Fruit fly (Drosophila melanogaster): ENCODE measurements around the gene yip2.

The yip2 gene

DNA sequence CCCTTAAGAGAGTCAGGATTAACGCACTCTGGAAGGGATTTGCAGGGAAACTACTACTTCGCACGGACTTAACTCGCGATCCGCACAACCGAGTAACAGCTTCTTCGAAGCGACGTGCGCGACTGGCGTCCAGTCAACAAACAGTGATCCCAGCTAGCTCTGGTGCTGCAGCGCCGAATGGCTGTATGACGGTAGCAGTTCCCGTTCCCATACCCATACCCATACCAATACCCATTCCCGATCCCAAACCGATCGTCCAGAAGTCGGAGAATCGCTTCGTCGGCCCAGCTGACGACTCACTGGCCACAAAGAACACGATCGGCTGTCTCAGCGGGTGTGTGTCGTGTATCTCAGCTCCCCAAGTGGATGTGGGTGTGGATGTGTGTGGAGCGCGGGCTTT is 32.2 kb downstream of the yip2 start, which contains the start of gene CG5853 (continued):
- TF ChIP-seq ash1 (GFP tag; optimal IDR thresholded peaks at IDR 0.05) (peak; percentile 52), CG14667 (GFP tag; IDR thresholded peaks at IDR 0.05) (no peak), Rfx (GFP tag; IDR thresholded peaks at IDR 0.05) (peak; percentile 52), Fer3 (tag; optimal IDR thresholded peaks at IDR 0.05) (peak; percentile 21), CG2120 (GFP tag; optimal IDR thresholded peaks at IDR 0.05) (no peak), tx (GFP tag; optimal IDR thresholded peaks at IDR 0.05) (no peak), CG5953 (GFP tag; IDR thresholded peaks at IDR 0.05) (peak; percentile 37; the same call in 1 of the 2 replicates), Hey (tag; optimal IDR thresholded peaks at IDR 0.05) (peak; percentile 66), CG34422 (GFP tag; IDR thresholded peaks at IDR 0.05) (0 out of 3 replicates have a peak, but pooled peaks have one; percentile 21), HmgZ (tag; optimal IDR thresholded peaks at IDR 0.05) (peak; percentile 59), HLH3B (GFP tag; IDR thresholded peaks at IDR 0.05) (0 out of 2 replicates have a peak, but pooled peaks have one; percentile 14), CG9215 (GFP tag; IDR thresholded peaks at IDR 0.05) (no peak), CG9932 (GFP tag; IDR thresholded peaks at IDR 0.05) (0 out of 2 replicates have a peak, but pooled peaks have one; percentile 20), Jarid2 (GFP tag; optimal IDR thresholded peaks at IDR 0.05) (peak; percentile 40), cwo (GFP tag; optimal IDR thresholded peaks at IDR 0.05) (peak; percentile 19), nom (GFP tag; optimal IDR thresholded peaks at IDR 0.05) (peak; percentile 74), run (tag; optimal IDR thresholded peaks at IDR 0.05) (no peak), pzg (GFP tag; optimal IDR thresholded peaks at IDR 0.05) (peak; percentile 11), NFAT (GFP tag; IDR thresholded peaks at IDR 0.05) (0 out of 2 replicates have a peak, but pooled peaks have one; percentile 32), psq (GFP tag; optimal IDR thresholded peaks at IDR 0.05) (no peak), Dip2 (GFP tag; IDR thresholded peaks at IDR 0.05) (no peak), sob (GFP tag; IDR thresholded peaks at IDR 0.05) (peak; percentile 51; the same call in 1 of the 2 replicates), pho (GFP tag; optimal IDR thresholded peaks at IDR 0.05) (peak; percentile 7), Mrtf (GFP tag; IDR thresholded peaks at IDR 0.05) (0 out of 3 replicates have a peak, but pooled peaks have one; percentile 11), CG15269 (tag; optimal IDR thresholded peaks at IDR 0.05) (peak; percentile 2), CG11696 (GFP tag; IDR thresholded peaks at IDR 0.05) (no peak), Optix (GFP tag; IDR thresholded peaks at IDR 0.05) (0 out of 3 replicates have a peak, but pooled peaks have one; percentile 35), so (GFP tag; IDR thresholded peaks at IDR 0.05) (peak; percentile 19; the same call in 1 of the 3 replicates), CG7357 (GFP tag; IDR thresholded peaks at IDR 0.05) (no peak), rib (GFP tag; IDR thresholded peaks at IDR 0.05) (0 out of 2 replicates have a peak, but pooled peaks have one; percentile 45), CG3065 (GFP tag; optimal IDR thresholded peaks at IDR 0.05) (no peak), CG3163 (GFP tag; optimal IDR thresholded peaks at IDR 0.05) (peak; percentile 25), CG6654 (GFP tag; optimal IDR thresholded peaks at IDR 0.05) (no peak), dmrt99B (tag; optimal IDR thresholded peaks at IDR 0.05) (no peak), CG17612 (GFP tag; IDR thresholded peaks at IDR 0.05) (no peak), CG8290 (GFP tag; optimal IDR thresholded peaks at IDR 0.05) (no peak), CG8290 (tag; optimal IDR thresholded peaks at IDR 0.05) (peak in 1 of 2 experiments; percentile 73), CG6175 (GFP tag; IDR thresholded peaks at IDR 0.05) (peak; percentile 53; the same call in 1 of the 3 replicates), CG16863 (GFP tag; optimal IDR thresholded peaks at IDR 0.05) (no peak), CG17912 (GFP tag; optimal IDR thresholded peaks at IDR 0.05) (no peak), B-H2 (GFP tag; optimal IDR thresholded peaks at IDR 0.05) (peak; percentile 63), Med (GFP tag) (peak; percentile 70), exex (tag; optimal IDR thresholded peaks at IDR 0.05) (peak; percentile 51), Sox100B (GFP tag; optimal IDR thresholded peaks at IDR 0.05) (no peak), lab (GFP tag; optimal IDR thresholded peaks at IDR 0.05) (peak; percentile 70), CG13894 (tag; optimal IDR thresholded peaks at IDR 0.05) (peak; percentile 83), kni (GFP tag; optimal IDR thresholded peaks at IDR 0.05) (peak; percentile 67), jigr1 (GFP tag; IDR thresholded peaks at IDR 0.05) (no peak), Opbp (GFP tag; IDR thresholded peaks at IDR 0.05; ENCODE audit: partially characterized antibody) (0 out of 3 replicates have a peak, but pooled peaks have one; percentile 7), CG31441 (GFP tag; IDR thresholded peaks at IDR 0.05) (no peak), sug (tag; optimal IDR thresholded peaks at IDR 0.05) (peak; percentile 76)

Data from whole organism, embryonic.